Worm (Caenorhabditis elegans) whole organism, L2 larva: Measurements from ENCODE around the gene ymel-1.
A peak's percentile ranks its signal among the peaks of the same experiment; 100 is the strongest.

Source experiments
- C34F6.9 ChIP-seq: fragments of 150-350 bp; optimal IDR thresholded peaks from 2 replicates; lab custom pipeline; 2014; ENCODE audit warnings: missing biosample characterization, missing genetic modification characterization
- F13H6.1 ChIP-seq: sonication (generic microtip); optimal IDR thresholded peaks from 2 replicates; lab custom pipeline; 2016; ENCODE audit warnings: missing genetic modification characterization, missing compliant biosample characterization
- R02D3.7 ChIP-seq: fragments of 150-350 bp; optimal IDR thresholded peaks from 2 replicates; lab custom pipeline; 2014; ENCODE audit warnings: missing biosample characterization, missing genetic modification characterization
- ZK546.5 ChIP-seq: sonication (generic microtip); optimal IDR thresholded peaks from 2 replicates; lab custom pipeline; 2017; ENCODE audit warnings: missing biosample characterization, missing genetic modification characterization
- alr-1 ChIP-seq: fragments of 150-350 bp; optimal IDR thresholded peaks from 2 replicates; lab custom pipeline; 2014; ENCODE audit warnings: missing biosample characterization, missing genetic modification characterization
- aly-2 ChIP-seq: fragments of 150-350 bp; optimal IDR thresholded peaks from 2 replicates; lab custom pipeline; 2014; ENCODE audit warnings: missing biosample characterization, missing genetic modification characterization
- ama-1 ChIP-seq: fragments of 150-350 bp; optimal IDR thresholded peaks from 2 replicates; lab custom pipeline; 2018; ENCODE audit warnings: inconsistent platforms
- blmp-1 ChIP-seq: sonication (generic microtip); optimal IDR thresholded peaks from 2 replicates; lab custom pipeline; 2017; ENCODE audit warnings: missing genetic modification characterization, mild to moderate bottlenecking, missing compliant biosample characterization, antibody characterized with exemption, moderate library complexity; ENCODE audit not compliant: insufficient read depth
- ceh-16 ChIP-seq: fragments of 150-350 bp; optimal IDR thresholded peaks from 2 replicates; lab custom pipeline; 2014; ENCODE audit warnings: missing biosample characterization, missing genetic modification characterization
- ceh-82 ChIP-seq: fragments of 150-350 bp; optimal IDR thresholded peaks from 2 replicates; lab custom pipeline; 2014; ENCODE audit warnings: missing biosample characterization, missing genetic modification characterization
- crh-2 ChIP-seq: sonication (generic microtip); optimal IDR thresholded peaks from 2 replicates; lab custom pipeline; 2017; ENCODE audit warnings: missing biosample characterization, missing genetic modification characterization
- dmd-4 ChIP-seq: sonication (generic microtip); optimal IDR thresholded peaks from 2 replicates; lab custom pipeline; 2017; ENCODE audit warnings: missing biosample characterization, missing genetic modification characterization
- egl-27 ChIP-seq: sonication (generic microtip); optimal IDR thresholded peaks from 3 replicates; lab custom pipeline; 2017; ENCODE audit warnings: missing biosample characterization, missing genetic modification reagents, missing genetic modification characterization
- elt-1 ChIP-seq: fragments of 150-350 bp; optimal IDR thresholded peaks from 2 replicates; lab custom pipeline; 2014; ENCODE audit warnings: missing biosample characterization, missing genetic modification characterization
- elt-3 ChIP-seq: sonication (generic microtip); optimal IDR thresholded peaks from 2 replicates; lab custom pipeline; 2017; ENCODE audit warnings: missing biosample characterization, missing genetic modification characterization
- fos-1 ChIP-seq: fragments of 150-350 bp; optimal IDR thresholded peaks from 2 replicates; lab custom pipeline; 2014; ENCODE audit warnings: missing biosample characterization, missing genetic modification characterization
- gmeb-1 ChIP-seq: fragments of 150-350 bp; optimal IDR thresholded peaks from 2 replicates; lab custom pipeline; 2014; ENCODE audit warnings: missing biosample characterization, missing genetic modification characterization
- lin-11 ChIP-seq: fragments of 150-350 bp; sonication (generic microtip); optimal IDR thresholded peaks from 2 replicates; lab custom pipeline; 2014; ENCODE audit warnings: missing biosample characterization, missing genetic modification characterization, inconsistent platforms, mixed read lengths
- lin-13 ChIP-seq: fragments of 150-350 bp; optimal IDR thresholded peaks from 2 replicates; lab custom pipeline; 2014; ENCODE audit warnings: missing biosample characterization, missing genetic modification reagents, missing genetic modification characterization
- lin-39 ChIP-seq: fragments of 150-350 bp; optimal IDR thresholded peaks from 2 replicates; lab custom pipeline; 2014; ENCODE audit warnings: missing biosample characterization, missing genetic modification reagents, missing genetic modification characterization
- lsy-2 ChIP-seq, 2 experiments: fragments of 150-350 bp in 1 of 2; sonication (generic microtip) in 1 of 2; optimal IDR thresholded peaks; 2 replicates each; lab custom pipeline; 2014 to 2017; ENCODE audit warnings: missing biosample characterization in 2 of 2, missing genetic modification characterization in 2 of 2
- mab-5 ChIP-seq: fragments of 150-350 bp; optimal IDR thresholded peaks from 2 replicates; lab custom pipeline; 2014; ENCODE audit warnings: missing biosample characterization, missing genetic modification characterization
- mbf-1 ChIP-seq: sonication (generic microtip); optimal IDR thresholded peaks from 2 replicates; lab custom pipeline; 2017; ENCODE audit warnings: missing biosample characterization, missing genetic modification characterization
- mdl-1 ChIP-seq, 2 experiments: fragments of 150-350 bp in 1 of 2; sonication (generic microtip) in 1 of 2; optimal IDR thresholded peaks; 2 replicates each; lab custom pipeline; 2017; ENCODE audit warnings: missing biosample characterization in 2 of 2, missing genetic modification characterization in 2 of 2
- nhr-10 ChIP-seq: sonication (generic microtip); optimal IDR thresholded peaks from 2 replicates; lab custom pipeline; 2017; ENCODE audit warnings: missing biosample characterization, missing genetic modification characterization
- nhr-11 ChIP-seq: fragments of 150-350 bp; optimal IDR thresholded peaks from 2 replicates; lab custom pipeline; 2014; ENCODE audit warnings: missing biosample characterization, missing genetic modification characterization
- nhr-12 ChIP-seq: fragments of 150-350 bp; optimal IDR thresholded peaks from 2 replicates; lab custom pipeline; 2014; ENCODE audit warnings: missing biosample characterization, missing genetic modification characterization
- nhr-129 ChIP-seq: fragments of 150-350 bp; optimal IDR thresholded peaks from 2 replicates; lab custom pipeline; 2014; ENCODE audit warnings: missing biosample characterization, missing genetic modification characterization
- nhr-21 ChIP-seq: fragments of 150-350 bp; optimal IDR thresholded peaks from 2 replicates; lab custom pipeline; 2014; ENCODE audit warnings: missing biosample characterization, missing genetic modification characterization
- nhr-23 ChIP-seq: fragments of 150-350 bp; optimal IDR thresholded peaks from 2 replicates; lab custom pipeline; 2014; ENCODE audit warnings: missing biosample characterization, missing genetic modification reagents, missing genetic modification characterization
- nhr-25 ChIP-seq: fragments of 150-350 bp; sonication (generic microtip); optimal IDR thresholded peaks from 3 replicates; lab custom pipeline; 2014; ENCODE audit warnings: missing biosample characterization, missing genetic modification characterization
- nhr-6 ChIP-seq: fragments of 150-350 bp; optimal IDR thresholded peaks from 2 replicates; lab custom pipeline; 2014; ENCODE audit warnings: missing biosample characterization, missing genetic modification characterization
- nhr-77 ChIP-seq: fragments of 150-350 bp; optimal IDR thresholded peaks from 2 replicates; lab custom pipeline; 2014; ENCODE audit warnings: missing biosample characterization, missing genetic modification characterization
- sem-4 ChIP-seq: fragments of 150-350 bp; optimal IDR thresholded peaks from 2 replicates; lab custom pipeline; 2014; ENCODE audit warnings: missing biosample characterization, missing genetic modification reagents, missing genetic modification characterization
- skn-1 ChIP-seq: sonication (generic microtip); optimal IDR thresholded peaks from 2 replicates; lab custom pipeline; 2017; ENCODE audit warnings: missing biosample characterization, missing genetic modification characterization
- sma-3 ChIP-seq: sonication (generic microtip); optimal IDR thresholded peaks from 2 replicates; lab custom pipeline; 2016; ENCODE audit warnings: missing genetic modification reagents, missing genetic modification characterization, missing compliant biosample characterization
- sma-9 ChIP-seq, 2 experiments: fragments of 150-350 bp in 1 of 2; sonication (generic microtip) in 1 of 2; optimal IDR thresholded peaks; 2 replicates each; lab custom pipeline; 2014 to 2016; ENCODE audit warnings: missing genetic modification characterization in 2 of 2, mild to moderate bottlenecking in 1 of 2, missing biosample characterization in 1 of 2, missing compliant biosample characterization in 1 of 2, missing genetic modification reagents in 1 of 2, moderate library complexity in 1 of 2
- snpc-4 ChIP-seq: fragments of 150-350 bp; optimal IDR thresholded peaks from 2 replicates; lab custom pipeline; 2014; ENCODE audit warnings: missing biosample characterization, missing genetic modification characterization
- unc-39 ChIP-seq: fragments of 150-350 bp; optimal IDR thresholded peaks from 2 replicates; lab custom pipeline; 2014; ENCODE audit warnings: missing biosample characterization, missing genetic modification characterization
- unc-55 ChIP-seq: fragments of 150-350 bp; sonication (generic microtip); optimal IDR thresholded peaks from 3 replicates; lab custom pipeline; 2014; ENCODE audit warnings: missing biosample characterization, missing genetic modification reagents, missing genetic modification characterization
- unc-62 ChIP-seq: fragments of 150-350 bp; optimal IDR thresholded peaks from 2 replicates; lab custom pipeline; 2014; ENCODE audit warnings: missing biosample characterization, missing genetic modification reagents, missing genetic modification characterization
- zag-1 ChIP-seq: fragments of 150-350 bp; optimal IDR thresholded peaks from 2 replicates; lab custom pipeline; 2014; ENCODE audit warnings: missing biosample characterization, missing genetic modification characterization
- ztf-1 ChIP-seq: fragments of 200-800 bp; sonication (Bioruptor generic); conservative IDR thresholded peaks from 2 replicates; pipeline ENCODE4 v1.3.6; 2022; ENCODE audit warnings: missing genetic modification characterization, missing compliant biosample characterization
- ztf-11 ChIP-seq: sonication (generic microtip); optimal IDR thresholded peaks from 2 replicates; lab custom pipeline; 2017; ENCODE audit warnings: missing biosample characterization, missing genetic modification characterization
- ztf-4 ChIP-seq: fragments of 150-350 bp; optimal IDR thresholded peaks from 2 replicates; lab custom pipeline; 2014; ENCODE audit warnings: missing biosample characterization, missing genetic modification characterization

The ymel-1 gene

ce11 chrIII:10379632-10380031 is 36.3 kb upstream of the ymel-1 start:
- TF ChIP-seq C34F6.9 (tag; lab: Kevin White, UChicago) (peak; percentile 33), lsy-2 (tag; optimal IDR thresholded peaks at IDR 0.05; lab: Kevin White, UChicago) (peak in 1 of 2 experiments; percentile 23), gmeb-1 (tag; lab: Kevin White, UChicago) (no peak), crh-2 (peak; percentile 82), zag-1 (no peak), nhr-25 (tag; lab: Kevin White, UChicago) (no peak), F13H6.1 (peak; percentile 16)

- TF ChIP-seq ama-1 (no peak), zag-1 (no peak), unc-62 (no peak), lin-11 (tag; lab: Kevin White, UChicago) (no peak), ztf-1 (no peak), elt-3 (tag; lab: Kevin White, UChicago) (no peak), C34F6.9 (tag; lab: Kevin White, UChicago) (peak; percentile 53), ztf-11 (tag; lab: Kevin White, UChicago) (no peak), sma-3 (GFP tag; lab: Kevin White, UChicago) (no peak), mdl-1 (tag; optimal IDR thresholded peaks at IDR 0.05; lab: Kevin White, UChicago) (no peak), ZK546.5 (tag; lab: Kevin White, UChicago) (no peak), mab-5 (tag; lab: Kevin White, UChicago) (no peak), lin-39 (tag; lab: Kevin White, UChicago) (no peak), unc-39 (tag; lab: Kevin White, UChicago) (no peak), nhr-129 (tag; lab: Kevin White, UChicago) (peak; percentile 6), ztf-4 (tag; lab: Kevin White, UChicago) (no peak), blmp-1 (tag; lab: Kevin White, UChicago) (no peak), fos-1 (tag; lab: Kevin White, UChicago) (peak; percentile 32), lsy-2 (tag; optimal IDR thresholded peaks at IDR 0.05; lab: Kevin White, UChicago) (peak in 1 of 2 experiments; percentile 18), unc-55 (GFP tag; lab: Kevin White, UChicago) (peak; percentile 55), ceh-16 (tag; lab: Kevin White, UChicago) (no peak), snpc-4 (tag; lab: Kevin White, UChicago) (no peak), nhr-6 (tag; lab: Kevin White, UChicago) (no peak), alr-1 (tag; lab: Kevin White, UChicago) (no peak), egl-27 (tag; lab: Kevin White, UChicago) (no peak), elt-1 (tag; lab: Kevin White, UChicago) (no peak), nhr-12 (tag; lab: Kevin White, UChicago) (no peak), ceh-82 (tag; lab: Kevin White, UChicago) (no peak), nhr-10 (tag; lab: Kevin White, UChicago) (no peak), sem-4 (no peak), nhr-11 (tag; lab: Kevin White, UChicago) (no peak), nhr-23 (tag; lab: Kevin White, UChicago) (no peak), dmd-4 (tag; lab: Kevin White, UChicago) (no peak), sma-9 (GFP tag; optimal IDR thresholded peaks at IDR 0.05; lab: Kevin White, UChicago) (peak; percentile 12), sma-9 (tag; optimal IDR thresholded peaks at IDR 0.05; lab: Kevin White, UChicago) (no peak), mbf-1 (tag; lab: Kevin White, UChicago) (no peak), skn-1 (no peak), nhr-21 (no peak), aly-2 (tag; lab: Kevin White, UChicago) (no peak), crh-2 (peak; percentile 0), F13H6.1 (no peak), gmeb-1 (tag; lab: Kevin White, UChicago) (no peak), lin-13 (GFP tag; lab: Kevin White, UChicago) (no peak), R02D3.7 (tag; lab: Kevin White, UChicago) (no peak), nhr-77 (tag; lab: Kevin White, UChicago) (no peak)
Observed at ce11 chrIII:10380640-10381039, 35.3 kb upstream of the ymel-1 start.
